Fruit fly (Drosophila melanogaster): ENCODE results near the gene Acox3.

The Acox3 gene

dm6 chr2L:6422488-6422887 is 25.7 kb downstream of the Acox3 start:
- peak; percentile 9 for TF ChIP-seq noc (tag; optimal IDR thresholded peaks at IDR 0.05)

dm6 chr2L:6421495-6421894 is 26.7 kb downstream of the Acox3 start:
- no peak for TF ChIP-seq noc (tag; optimal IDR thresholded peaks at IDR 0.05)

dm6 chr2L:6411953-6412352 is 36.2 kb downstream of the Acox3 start, which contains the start of gene CG13982:
Gene CG13982, plus strand, starts transcription at chr2L:6412315.
- no peak for TF ChIP-seq noc (tag; optimal IDR thresholded peaks at IDR 0.05)

- no peak for TF ChIP-seq noc (tag; optimal IDR thresholded peaks at IDR 0.05)
These were observed 37.0 kb downstream of the Acox3 start, which contains the start of gene DIP-epsilon for dm6 chr2L:6411089-6411757. Gene DIP-epsilon, minus strand, starts transcription at chr2L:6411326.

dm6 chr2L:6397149-6397548 is 51.1 kb downstream of the Acox3 start, which contains the start of gene CG42369:
Gene CG42369, minus strand, starts transcription at chr2L:6397249.
- no peak for TF ChIP-seq noc (tag; optimal IDR thresholded peaks at IDR 0.05)

dm6 chr2L:6391469-6391868 is 56.7 kb downstream of the Acox3 start:
- TF ChIP-seq noc (tag; optimal IDR thresholded peaks at IDR 0.05), result no peak

DNA sequence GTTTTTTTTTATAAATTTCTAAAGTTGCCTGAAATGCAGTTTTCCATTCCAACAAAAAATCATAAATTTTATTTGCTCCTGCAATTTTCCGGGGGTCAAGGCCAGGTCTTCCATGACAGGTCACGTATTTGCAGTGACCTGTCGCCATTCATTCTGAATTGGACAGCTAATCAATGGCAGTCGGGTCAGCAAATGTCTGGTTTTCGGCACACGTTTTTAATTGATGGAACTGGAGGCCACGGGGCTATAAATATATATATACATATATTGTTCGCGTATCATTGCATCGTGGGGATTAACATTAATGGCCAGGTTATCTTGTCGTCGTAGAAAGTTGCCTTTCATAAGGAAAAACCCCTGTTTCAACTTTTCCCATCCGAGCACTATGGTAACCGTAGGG is 61.1 kb downstream of the Acox3 start:
- TF ChIP-seq noc (tag; optimal IDR thresholded peaks at IDR 0.05), result no peak

- TF ChIP-seq noc (tag; optimal IDR thresholded peaks at IDR 0.05), result no peak
These were observed 62.8 kb downstream of the Acox3 start, which contains the start of gene Nepl6 for dm6 chr2L:6385409-6385808. Gene Nepl6, minus strand, starts transcription at chr2L:6385512.

dm6 chr2L:6380966-6381365 is 67.2 kb downstream of the Acox3 start, which contains the start of gene Nepl5:
Gene Nepl5, plus strand, starts transcription at chr2L:6381266.
- TF ChIP-seq noc (tag; optimal IDR thresholded peaks at IDR 0.05), result no peak

- TF ChIP-seq noc (tag; optimal IDR thresholded peaks at IDR 0.05), result no peak
These were observed 69.0 kb downstream of the Acox3 start for dm6 chr2L:6379197-6379596.

Measured in whole organism, larva.